Fruit fly (Drosophila melanogaster): ENCODE results near the gene ndl.

The ndl gene

DNA sequence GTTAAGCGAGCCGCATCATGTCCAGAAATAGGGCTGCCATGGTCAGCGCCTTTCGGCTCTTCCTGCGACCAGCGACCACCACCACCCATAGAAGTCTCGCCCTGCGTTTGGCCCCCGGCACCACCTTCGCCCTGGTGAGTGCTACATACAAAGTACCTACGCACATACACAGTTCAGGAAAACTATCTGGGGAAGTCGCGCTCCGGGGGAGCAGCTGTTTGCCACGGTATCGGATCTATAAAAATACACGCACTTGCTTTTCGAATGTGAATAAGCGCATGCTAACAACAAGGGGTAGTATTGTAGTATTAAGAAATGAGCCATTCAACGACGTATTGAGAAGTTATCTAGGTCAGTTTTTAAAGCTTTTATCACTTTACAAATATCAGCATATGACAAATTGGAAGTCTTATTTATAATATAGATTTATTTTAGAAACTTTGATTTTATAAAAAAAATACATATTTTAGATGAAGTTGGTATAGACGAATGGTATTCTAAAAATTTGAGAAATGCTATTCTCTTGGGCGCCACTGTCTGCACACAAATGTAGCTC lies 51.3 kb downstream of the ndl start (continued):
- TF ChIP-seq CrebB (tag; optimal IDR thresholded peaks at IDR 0.05) (no peak), Fer2 (tag; optimal IDR thresholded peaks at IDR 0.05) (peak; percentile 44), CG1832 (GFP tag; optimal IDR thresholded peaks at IDR 0.05) (no peak), CG18599 (GFP tag; optimal IDR thresholded peaks at IDR 0.05) (peak; percentile 74), MTF-1 (GFP tag; optimal IDR thresholded peaks at IDR 0.05; ENCODE audit: borderline replicate concordance) (no peak), CG16813 (GFP tag; IDR thresholded peaks at IDR 0.05; ENCODE audit: partially characterized antibody) (no peak), B-H1 (GFP tag; IDR thresholded peaks at IDR 0.05) (no peak), Hsf (GFP tag; optimal IDR thresholded peaks at IDR 0.05) (no peak), exex (tag; optimal IDR thresholded peaks at IDR 0.05) (no peak), yki (optimal IDR thresholded peaks at IDR 0.05) (no peak), Optix (GFP tag; IDR thresholded peaks at IDR 0.05) (no peak), gfzf (GFP tag; optimal IDR thresholded peaks at IDR 0.05) (no peak), Dip2 (GFP tag; IDR thresholded peaks at IDR 0.05) (no peak), Ptx1 (GFP tag; IDR thresholded peaks at IDR 0.05) (peak; percentile 53), CG17912 (GFP tag; optimal IDR thresholded peaks at IDR 0.05) (no peak), cg (GFP tag; optimal IDR thresholded peaks at IDR 0.05) (no peak), Camta (GFP tag; optimal IDR thresholded peaks at IDR 0.05) (no peak), CG6813 (GFP tag; optimal IDR thresholded peaks at IDR 0.05) (peak; percentile 55), Med (GFP tag) (peak; percentile 73), rib (GFP tag; IDR thresholded peaks at IDR 0.05) (no peak), stwl (tag; optimal IDR thresholded peaks at IDR 0.05) (no peak), trem (tag; optimal IDR thresholded peaks at IDR 0.05) (peak; percentile 34), CG3281 (GFP tag; optimal IDR thresholded peaks at IDR 0.05) (peak; percentile 65), BEAF-32 (GFP tag; optimal IDR thresholded peaks at IDR 0.05) (no peak), Hmr (GFP tag; optimal IDR thresholded peaks at IDR 0.05) (peak; percentile 68), ftz-f1 (GFP tag; optimal IDR thresholded peaks at IDR 0.05) (no peak), run (tag; optimal IDR thresholded peaks at IDR 0.05) (peak; percentile 63), fd64A (GFP tag; optimal IDR thresholded peaks at IDR 0.05) (no peak), CG13894 (tag; optimal IDR thresholded peaks at IDR 0.05) (no peak), YL-1 (GFP tag; optimal IDR thresholded peaks at IDR 0.05) (peak; percentile 34), lola (GFP tag; optimal IDR thresholded peaks at IDR 0.05) (peak in 1 of 3 experiments; percentile 43), gro (GFP tag; optimal IDR thresholded peaks at IDR 0.05) (no peak), gsb (GFP tag; IDR thresholded peaks at IDR 0.05) (no peak), btn (GFP tag; optimal IDR thresholded peaks at IDR 0.05) (no peak), luna (GFP tag; optimal IDR thresholded peaks at IDR 0.05) (no peak), D19B (GFP tag; optimal IDR thresholded peaks at IDR 0.05) (no peak), her (GFP tag; optimal IDR thresholded peaks at IDR 0.05) (no peak), Hand (GFP tag; optimal IDR thresholded peaks at IDR 0.05) (no peak), PHDP (tag; optimal IDR thresholded peaks at IDR 0.05) (peak; percentile 72), slbo (GFP tag; IDR thresholded peaks at IDR 0.05) (peak; percentile 43; the same call in 1 of the 2 replicates), row (GFP tag; IDR thresholded peaks at IDR 0.05) (peak; percentile 77), CG9817 (tag; optimal IDR thresholded peaks at IDR 0.05) (peak; percentile 57), Side (GFP tag; optimal IDR thresholded peaks at IDR 0.05) (no peak), CG7963 (GFP tag; IDR thresholded peaks at IDR 0.05; ENCODE audit: partially characterized antibody) (no peak), stc (GFP tag; IDR thresholded peaks at IDR 0.05) (peak; percentile 62; the same call in 1 of the 2 replicates), prd (optimal IDR thresholded peaks at IDR 0.05) (no peak), prd (GFP tag; IDR thresholded peaks at IDR 0.05) (peak; percentile 48; the same call in 2 of the 3 replicates), HLH3B (GFP tag; IDR thresholded peaks at IDR 0.05) (no peak), CG16863 (GFP tag; optimal IDR thresholded peaks at IDR 0.05) (no peak), Dbx (GFP tag; IDR thresholded peaks at IDR 0.05) (no peak), CG18619 (GFP tag; optimal IDR thresholded peaks at IDR 0.05) (peak; percentile 49)

Measured in whole organism, embryonic.